Worm (Caenorhabditis elegans) whole organism, early embryonic: Measurements from ENCODE around the gene K02E2.6.

Source experiments
- B0310.2 ChIP-seq: sonication (generic microtip); optimal IDR thresholded peaks from 2 replicates; lab custom pipeline; 2016; ENCODE audit warnings: mild to moderate bottlenecking, missing genetic modification characterization, missing compliant biosample characterization
- aly-1 ChIP-seq: sonication (generic microtip); optimal IDR thresholded peaks from 2 replicates; lab custom pipeline; 2016; ENCODE audit warnings: missing genetic modification characterization, missing compliant biosample characterization
- ama-1 ChIP-seq: fragments of 150-350 bp; optimal IDR thresholded peaks from 2 replicates; lab custom pipeline; 2014
- ceh-13 ChIP-seq: fragments of 200-800 bp; sonication (Bioruptor generic); optimal IDR thresholded peaks from 2 replicates; lab custom pipeline; 2018; ENCODE audit warnings: mild to moderate bottlenecking, missing genetic modification characterization, missing compliant biosample characterization
- ceh-36 ChIP-seq: sonication (generic microtip); optimal IDR thresholded peaks from 2 replicates; lab custom pipeline; 2016; ENCODE audit warnings: missing genetic modification characterization, inconsistent platforms, missing compliant biosample characterization
- ets-7 ChIP-seq: sonication (generic microtip); optimal IDR thresholded peaks from 2 replicates; lab custom pipeline; 2016; ENCODE audit warnings: missing genotype, missing genetic modification characterization, missing compliant biosample characterization
- flt-1 ChIP-seq: fragments of 200-800 bp; sonication (Bioruptor generic); IDR thresholded peaks from 2 replicates; pipeline ENCODE4 v1.3.6; 2022; ENCODE audit warnings: missing genetic modification characterization, missing compliant biosample characterization
- hmbx-1 ChIP-seq: sonication (generic microtip); optimal IDR thresholded peaks from 2 replicates; lab custom pipeline; 2016; ENCODE audit warnings: mild to moderate bottlenecking, missing genetic modification characterization, missing compliant biosample characterization
- hnd-1 ChIP-seq: sonication (generic microtip); optimal IDR thresholded peaks from 2 replicates; lab custom pipeline; 2016; ENCODE audit warnings: missing genetic modification characterization, missing compliant biosample characterization
- pes-1 ChIP-seq: fragments of 200-800 bp; sonication (Bioruptor generic); IDR thresholded peaks from 2 replicates; pipeline ENCODE4 v1.3.6; 2022; ENCODE audit warnings: missing genetic modification reagents, missing genetic modification characterization, missing compliant biosample characterization
- scrt-1 ChIP-seq: fragments of 200-800 bp; sonication (Bioruptor generic); IDR thresholded peaks from 2 replicates; pipeline ENCODE4 v1.3.6; 2022; ENCODE audit warnings: missing genetic modification characterization, missing compliant biosample characterization
- sea-1 ChIP-seq: fragments of 200-800 bp; sonication (Bioruptor generic); conservative IDR thresholded peaks from 2 replicates; pipeline ENCODE4 v1.3.6; 2022; ENCODE audit warnings: missing genetic modification characterization, missing compliant biosample characterization
- tbx-11 ChIP-seq: fragments of 200-800 bp; sonication (Bioruptor generic); IDR thresholded peaks from 2 replicates; pipeline ENCODE4 v1.3.6; 2022; ENCODE audit warnings: missing genetic modification characterization, missing compliant biosample characterization

ce11 chrV:20417809-20418208 is 37.4 kb downstream of the K02E2.6 start:
- TF ChIP-seq ama-1 (lab: Kevin White, UChicago): no peak
- TF ChIP-seq hmbx-1 (tag; lab: Kevin White, UChicago): no peak
- TF ChIP-seq scrt-1 (GFP tag; lab: Robert Waterston, UW): no peak
- TF ChIP-seq sea-1 (GFP tag; lab: Robert Waterston, UW): no peak
- no peak for TF ChIP-seq flt-1 (GFP tag; lab: Robert Waterston, UW)
- no peak for TF ChIP-seq tbx-11
- TF ChIP-seq ceh-13: no peak
- TF ChIP-seq pes-1 (GFP tag; lab: Robert Waterston, UW): no peak
- no peak for TF ChIP-seq hnd-1 (tag; lab: Kevin White, UChicago)
- TF ChIP-seq aly-1 (tag; lab: Kevin White, UChicago): no peak
- no peak for TF ChIP-seq ceh-36 (tag; lab: Kevin White, UChicago)
- no peak for TF ChIP-seq ets-7 (tag; lab: Kevin White, UChicago)
- TF ChIP-seq B0310.2 (tag; lab: Kevin White, UChicago): no peak
